Worm (Caenorhabditis elegans): ENCODE data around the gene nhr-208.

The nhr-208 gene

ce11 chrV:12094030-12094429 is at the start of gene nhr-208:
nhr-208 (plus strand) TSS chrV:12094317.
- TF ChIP-seq hlh-8 (tag; optimal IDR thresholded peaks at IDR 0.05) (no peak), npax-4 (tag; optimal IDR thresholded peaks at IDR 0.05) (no peak), unc-86 (tag; optimal IDR thresholded peaks at IDR 0.05) (no peak), mec-3 (tag; optimal IDR thresholded peaks at IDR 0.05; ENCODE audit: borderline replicate concordance) (no peak), ceh-18 (tag; optimal IDR thresholded peaks at IDR 0.05) (no peak), elt-2 (tag; optimal IDR thresholded peaks at IDR 0.05) (no peak), odd-2 (tag; optimal IDR thresholded peaks at IDR 0.05) (no peak)

ce11 chrV:12045132-12045531 is 49.0 kb upstream of the nhr-208 start, which contains the start of gene F10C2.5:
F10C2.5 (plus strand) TSS chrV:12045432.
- TF ChIP-seq hlh-15 (tag; optimal IDR thresholded peaks at IDR 0.05) = no peak

- TF ChIP-seq ets-4 (tag; optimal IDR thresholded peaks at IDR 0.05) (no peak), syd-9 (tag; optimal IDR thresholded peaks at IDR 0.05) (no peak), hlh-8 (tag; optimal IDR thresholded peaks at IDR 0.05) (no peak), fkh-6 (tag; optimal IDR thresholded peaks at IDR 0.05) (no peak), odd-2 (tag; optimal IDR thresholded peaks at IDR 0.05) (no peak)
These were observed 46.4 kb upstream of the nhr-208 start for ce11 chrV:12047735-12048134.

DNA sequence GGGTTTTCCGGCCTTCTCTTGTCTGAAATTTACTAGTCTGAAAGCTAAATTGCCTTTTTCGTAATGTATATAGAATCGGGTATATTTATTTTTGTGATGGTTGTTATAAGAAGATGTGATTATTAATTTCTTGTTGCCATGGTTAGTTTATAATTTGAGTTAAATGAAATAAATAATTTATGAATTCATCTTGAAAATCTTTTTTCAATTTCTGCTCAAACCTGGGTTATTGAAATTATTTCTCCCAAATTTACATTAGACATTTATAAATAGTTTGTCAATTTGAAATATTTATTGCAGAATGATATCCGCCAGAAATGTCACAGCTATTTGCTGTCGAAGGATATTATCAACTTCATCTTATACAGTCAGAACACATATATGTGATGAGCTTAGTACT is 45.7 kb upstream of the nhr-208 start, which contains the start of gene dars-2:
Gene dars-2, plus strand, starts transcription at position 301 of the 400 bp plus-strand sequence.
- no peak for TF ChIP-seq odd-2 (tag; optimal IDR thresholded peaks at IDR 0.05)
- no peak for TF ChIP-seq ahr-1 (tag; optimal IDR thresholded peaks at IDR 0.05)
- no peak for TF ChIP-seq elt-4 (tag; optimal IDR thresholded peaks at IDR 0.05)
- no peak for TF ChIP-seq Y22D7AL.16 (tag; optimal IDR thresholded peaks at IDR 0.05)
- no peak for TF ChIP-seq ceh-9 (tag; optimal IDR thresholded peaks at IDR 0.05)
- no peak for TF ChIP-seq che-1 (tag; optimal IDR thresholded peaks at IDR 0.05)
- no peak for TF ChIP-seq hlh-30 (tag; optimal IDR thresholded peaks at IDR 0.05; ENCODE audit: insufficient read depth)
- no peak for TF ChIP-seq T23F11.4 (GFP tag; optimal IDR thresholded peaks at IDR 0.05)
- TF ChIP-seq ceh-19 (GFP tag; optimal IDR thresholded peaks at IDR 0.05) = no peak
- no peak for TF ChIP-seq ceh-48 (tag; optimal IDR thresholded peaks at IDR 0.05)
- TF ChIP-seq fkh-6 (tag; optimal IDR thresholded peaks at IDR 0.05) = no peak
- no peak for TF ChIP-seq hlh-15 (tag; optimal IDR thresholded peaks at IDR 0.05)
- TF ChIP-seq unc-3 (GFP tag; conservative IDR thresholded peaks at IDR 0.05) = no peak
- TF ChIP-seq unc-3 (tag; optimal IDR thresholded peaks at IDR 0.05) = no peak
- TF ChIP-seq dmd-4 (tag; optimal IDR thresholded peaks at IDR 0.05; ENCODE audit: borderline replicate concordance) = no peak
- no peak for TF ChIP-seq zip-5 (tag; optimal IDR thresholded peaks at IDR 0.05)
- no peak for TF ChIP-seq K02D7.2 (tag; optimal IDR thresholded peaks at IDR 0.05)

ce11 chrV:12053598-12053997 is 40.5 kb upstream of the nhr-208 start, which contains the start of gene F10C2.7:
F10C2.7 (plus strand) TSS chrV:12053898.
- TF ChIP-seq mec-3 (tag; optimal IDR thresholded peaks at IDR 0.05; ENCODE audit: borderline replicate concordance) (no peak), lim-6 (tag; optimal IDR thresholded peaks at IDR 0.05) (no peak), C08G9.2 (tag; optimal IDR thresholded peaks at IDR 0.05) (no peak), ceh-9 (tag; optimal IDR thresholded peaks at IDR 0.05) (no peak), syd-9 (tag; optimal IDR thresholded peaks at IDR 0.05) (no peak), hlh-6 (tag; optimal IDR thresholded peaks at IDR 0.05) (no peak), ceh-45 (GFP tag; IDR thresholded peaks at IDR 0.05) (no peak)

ce11 chrV:12059719-12060118 is 34.4 kb upstream of the nhr-208 start, which contains the start of gene R07B7.2:
R07B7.2 (minus strand) TSS chrV:12059753.
- TF ChIP-seq ceh-2 (tag; optimal IDR thresholded peaks at IDR 0.05) (no peak), ceh-48 (tag; optimal IDR thresholded peaks at IDR 0.05) (no peak), nhr-232 (tag; optimal IDR thresholded peaks at IDR 0.05) (no peak), Y22D7AL.16 (tag; optimal IDR thresholded peaks at IDR 0.05) (no peak), hlh-13 (GFP tag; optimal IDR thresholded peaks at IDR 0.05) (no peak), zip-5 (tag; optimal IDR thresholded peaks at IDR 0.05) (no peak), lin-11 (tag; optimal IDR thresholded peaks at IDR 0.05) (no peak), ceh-31 (tag; optimal IDR thresholded peaks at IDR 0.05) (no peak), syd-9 (tag; optimal IDR thresholded peaks at IDR 0.05) (no peak), unc-55 (GFP tag; optimal IDR thresholded peaks at IDR 0.05) (no peak), unc-86 (tag; optimal IDR thresholded peaks at IDR 0.05) (no peak), rnt-1 (tag; optimal IDR thresholded peaks at IDR 0.05) (no peak), ama-1 (optimal IDR thresholded peaks at IDR 0.05) (no peak), hlh-15 (tag; optimal IDR thresholded peaks at IDR 0.05) (no peak)

Data from whole organism, late embryonic.